Fruit fly (Drosophila melanogaster) whole organism, pupa: ENCODE data around the gene CG13144.

Experiments used
- CG12605 ChIP-seq: fragments of 200-800 bp; sonication (Bioruptor generic); IDR thresholded peaks from 2 replicates; pipeline ENCODE4 v1.3.6; 2022; ENCODE audit warnings: missing biosample characterization, missing genetic modification characterization
- CG13204 ChIP-seq: fragments of 200-800 bp; sonication (Bioruptor generic); optimal IDR thresholded peaks from 2 replicates; lab custom pipeline; 2018; ENCODE audit warnings: missing biosample characterization, mild to moderate bottlenecking, missing genetic modification characterization, moderate library complexity
- CG14655 ChIP-seq: fragments of 200-800 bp; sonication (Bioruptor generic); optimal IDR thresholded peaks from 3 replicates; lab custom pipeline; 2017; ENCODE audit warnings: mild to moderate bottlenecking, missing biosample characterization, missing genetic modification reagents, missing genetic modification characterization
- CG15710 ChIP-seq: fragments of 200-800 bp; sonication (Bioruptor generic); optimal IDR thresholded peaks from 2 replicates; lab custom pipeline; 2018; ENCODE audit warnings: missing biosample characterization, mild to moderate bottlenecking, missing genetic modification characterization, moderate library complexity
- CG17806 ChIP-seq: fragments of 200-800 bp; sonication (Bioruptor generic); optimal IDR thresholded peaks from 2 replicates; lab custom pipeline; 2018; ENCODE audit warnings: missing biosample characterization, mild to moderate bottlenecking, missing genetic modification characterization, moderate library complexity
- CG32121 ChIP-seq: fragments of 200-800 bp; sonication (Bioruptor generic); IDR thresholded peaks from 2 replicates; pipeline ENCODE4 v1.3.6; 2022; ENCODE audit warnings: missing biosample characterization, missing genetic modification characterization
- CG34367 ChIP-seq: fragments of 200-800 bp; sonication (Bioruptor generic); optimal IDR thresholded peaks from 2 replicates; lab custom pipeline; 2018; ENCODE audit warnings: missing biosample characterization, mild to moderate bottlenecking, missing genetic modification characterization
- CG4496 ChIP-seq: fragments of 200-800 bp; sonication (Bioruptor generic); IDR thresholded peaks from 3 replicates; pipeline ENCODE4 v1.3.6; 2022; ENCODE audit warnings: missing biosample characterization, missing genetic modification characterization
- CG8159 ChIP-seq: fragments of 200-800 bp; sonication (Bioruptor generic); optimal IDR thresholded peaks from 3 replicates; lab custom pipeline; 2018; ENCODE audit warnings: missing biosample characterization, mild to moderate bottlenecking, missing genetic modification characterization, moderate library complexity
- CG8301 ChIP-seq: fragments of 200-800 bp; sonication (Bioruptor generic); optimal IDR thresholded peaks from 2 replicates; lab custom pipeline; 2018; ENCODE audit warnings: missing biosample characterization, mild to moderate bottlenecking, missing genetic modification characterization
- CG9948 ChIP-seq: fragments of 200-800 bp; sonication (Bioruptor generic); optimal IDR thresholded peaks from 2 replicates; lab custom pipeline; 2018; ENCODE audit warnings: missing biosample characterization, mild to moderate bottlenecking, missing genetic modification characterization, moderate library complexity
- D1 ChIP-seq: fragments of 200-800 bp; sonication (Bioruptor generic); optimal IDR thresholded peaks from 2 replicates; lab custom pipeline; 2018; ENCODE audit warnings: missing biosample characterization, mild to moderate bottlenecking, missing genetic modification characterization, moderate library complexity
- EcR ChIP-seq: fragments of 200-800 bp; sonication (Bioruptor generic); optimal IDR thresholded peaks from 3 replicates; lab custom pipeline; 2019; ENCODE audit warnings: missing biosample characterization, missing genetic modification characterization, mild to moderate bottlenecking, moderate library complexity, missing genetic modification reagents
- Ets98B ChIP-seq: fragments of 200-800 bp; sonication (Bioruptor generic); IDR thresholded peaks from 2 replicates; pipeline ENCODE4 v1.3.6; 2022; ENCODE audit warnings: missing biosample characterization, missing genetic modification characterization
- Pif1A ChIP-seq: fragments of 200-800 bp; sonication (Bioruptor generic); optimal IDR thresholded peaks from 3 replicates; lab custom pipeline; 2016; ENCODE audit warnings: missing biosample characterization, missing genetic modification characterization
- Pif1B ChIP-seq: fragments of 200-800 bp; sonication (Bioruptor generic); optimal IDR thresholded peaks from 3 replicates; lab custom pipeline; 2016; ENCODE audit warnings: missing biosample characterization, missing genetic modification characterization
- Snoo ChIP-seq: fragments of 200-800 bp; sonication (Bioruptor generic); optimal IDR thresholded peaks from 3 replicates; lab custom pipeline; 2017; ENCODE audit warnings: missing biosample characterization, mild to moderate bottlenecking, missing genetic modification characterization, inconsistent platforms
- fd96Ca ChIP-seq: fragments of 200-800 bp; sonication (Bioruptor generic); IDR thresholded peaks from 3 replicates; pipeline ENCODE4 v1.3.6; 2022; ENCODE audit warnings: missing biosample characterization, missing genetic modification characterization
- gl ChIP-seq: fragments of 200-800 bp; sonication (Bioruptor generic); optimal IDR thresholded peaks from 2 replicates; lab custom pipeline; 2018; ENCODE audit warnings: missing biosample characterization, mild to moderate bottlenecking, missing genetic modification characterization
- rn ChIP-seq: fragments of 200-800 bp; sonication (Bioruptor generic); IDR thresholded peaks from 2 replicates; pipeline ENCODE4 v1.3.6; 2022; ENCODE audit warnings: missing biosample characterization, missing genetic modification characterization

CG13144 gene

dm6 chr2L:10515553-10516174, 24.4 kb upstream of the CG13144 start:
- TF ChIP-seq CG34367 (tag; lab: Kevin White, UChicago) (no peak), fd96Ca (GFP tag; lab: Robert Waterston, UW) (no peak), gl (tag; lab: Kevin White, UChicago) (no peak), D1 (tag; lab: Kevin White, UChicago) (no peak), CG32121 (no peak), CG13204 (GFP tag; lab: Kevin White, UChicago) (no peak), Pif1A (GFP tag; lab: Kevin White, UChicago) (no peak), CG17806 (tag; lab: Kevin White, UChicago) (no peak), CG8301 (no peak), Snoo (tag; lab: Kevin White, UChicago) (no peak), Pif1B (GFP tag; lab: Kevin White, UChicago) (no peak), CG12605 (GFP tag; lab: Robert Waterston, UW) (no peak), CG15710 (tag; lab: Kevin White, UChicago) (no peak), rn (GFP tag; lab: Robert Waterston, UW) (no peak), CG14655 (GFP tag; lab: Kevin White, UChicago) (no peak), CG4496 (GFP tag; lab: Robert Waterston, UW) (no peak), EcR (GFP tag; lab: Kevin White, UChicago) (no peak), Ets98B (GFP tag; lab: Robert Waterston, UW) (no peak), CG8159 (tag; lab: Kevin White, UChicago) (no peak), CG9948 (tag; lab: Kevin White, UChicago) (no peak)

dm6 chr2L:10514586-10515137, 23.4 kb upstream of the CG13144 start:
- TF ChIP-seq EcR (GFP tag; lab: Kevin White, UChicago), result peak; percentile 81
- no peak for TF ChIP-seq CG14655 (GFP tag; lab: Kevin White, UChicago)
- no peak for TF ChIP-seq CG15710 (tag; lab: Kevin White, UChicago)
- no peak for TF ChIP-seq CG32121
- TF ChIP-seq rn (GFP tag; lab: Robert Waterston, UW), result no peak
- no peak for TF ChIP-seq fd96Ca (GFP tag; lab: Robert Waterston, UW)
- TF ChIP-seq gl (tag; lab: Kevin White, UChicago), result no peak
- no peak for TF ChIP-seq Pif1B (GFP tag; lab: Kevin White, UChicago)
- TF ChIP-seq CG34367 (tag; lab: Kevin White, UChicago), result no peak
- peak; percentile 44; the same call in 1 of the 3 replicates for TF ChIP-seq CG4496 (GFP tag; lab: Robert Waterston, UW)
- no peak for TF ChIP-seq CG9948 (tag; lab: Kevin White, UChicago)
- TF ChIP-seq Ets98B (GFP tag; lab: Robert Waterston, UW), result 0 out of 2 replicates have a peak, but pooled peaks have one; percentile 11
- TF ChIP-seq CG13204 (GFP tag; lab: Kevin White, UChicago), result no peak

- TF ChIP-seq gl (tag; lab: Kevin White, UChicago) (no peak), CG12605 (GFP tag; lab: Robert Waterston, UW) (no peak), CG8159 (tag; lab: Kevin White, UChicago) (no peak), EcR (GFP tag; lab: Kevin White, UChicago) (peak; percentile 52), CG4496 (GFP tag; lab: Robert Waterston, UW) (0 out of 3 replicates have a peak, but pooled peaks have one; percentile 10), Pif1B (GFP tag; lab: Kevin White, UChicago) (no peak)
- TF ChIP-seq, all 21 proteins: peak for 2
Observed at dm6 chr2L:10513837-10514499, 22.7 kb upstream of the CG13144 start.

- TF ChIP-seq CG15710 (tag; lab: Kevin White, UChicago) (no peak), CG13204 (GFP tag; lab: Kevin White, UChicago) (no peak), CG8301 (no peak)
- TF ChIP-seq, all 21 proteins: peak for 0
Observed at dm6 chr2L:10510843-10511242, 19.6 kb upstream of the CG13144 start.

- TF ChIP-seq CG9948 (tag; lab: Kevin White, UChicago) (no peak), fd96Ca (GFP tag; lab: Robert Waterston, UW) (no peak), rn (GFP tag; lab: Robert Waterston, UW) (no peak), CG12605 (GFP tag; lab: Robert Waterston, UW) (no peak), CG14655 (GFP tag; lab: Kevin White, UChicago) (no peak), EcR (GFP tag; lab: Kevin White, UChicago) (no peak), CG4496 (GFP tag; lab: Robert Waterston, UW) (no peak), CG15710 (tag; lab: Kevin White, UChicago) (no peak)
Observed at dm6 chr2L:10510088-10510487, 18.8 kb upstream of the CG13144 start, which contains the start of gene CG7384. Gene CG7384, minus strand, starts transcription at chr2L:10510453.
